Worm (Caenorhabditis elegans) whole organism, young adult: ENCODE measurements around the gene T07C12.10.

ENCODE experiments used
- C06A6.2 ChIP-seq: fragments of 200-800 bp; sonication (Bioruptor generic); conservative IDR thresholded peaks from 2 replicates; pipeline ENCODE4 v1.3.6; 2022; ENCODE audit warnings: missing genetic modification characterization, missing compliant biosample characterization
- F22D6.2 ChIP-seq: sonication (generic microtip); optimal IDR thresholded peaks from 2 replicates; lab custom pipeline; 2016; ENCODE audit warnings: mild to moderate bottlenecking, missing genetic modification characterization, missing compliant biosample characterization
- F37B4.10 ChIP-seq: fragments of 200-800 bp; sonication (Bioruptor generic); IDR thresholded peaks from 2 replicates; pipeline ENCODE4 v1.3.6; 2022; ENCODE audit warnings: missing genetic modification characterization, missing compliant biosample characterization
- F55B11.4 ChIP-seq: sonication (generic microtip); optimal IDR thresholded peaks from 2 replicates; lab custom pipeline; 2016; ENCODE audit warnings: missing compliant biosample characterization, missing genetic modification characterization, borderline replicate concordance; ENCODE audit not compliant: insufficient read depth
- F57C9.4 ChIP-seq: sonication (generic microtip); optimal IDR thresholded peaks from 2 replicates; lab custom pipeline; 2017; ENCODE audit warnings: mild to moderate bottlenecking, missing genetic modification characterization, missing compliant biosample characterization
- K12H6.12 ChIP-seq: fragments of 200-800 bp; sonication (Bioruptor generic); optimal IDR thresholded peaks from 2 replicates; lab custom pipeline; 2018; ENCODE audit warnings: mild to moderate bottlenecking, missing genetic modification characterization, missing compliant biosample characterization
- Y95B8A.8 ChIP-seq: fragments of 200-800 bp; sonication (Bioruptor generic); IDR thresholded peaks from 2 replicates; pipeline ENCODE4 v1.3.6; 2022; ENCODE audit warnings: missing genetic modification reagents, missing genetic modification characterization, missing compliant biosample characterization
- ama-1 ChIP-seq, 3 experiments: fragments of 150-350 bp in 1 of 3; sonication (generic microtip) in 2 of 3; optimal IDR thresholded peaks; 2 replicates each; lab custom pipeline; 2014 to 2018; ENCODE audit warnings: missing biosample characterization in 2 of 3, missing genetic modification characterization in 2 of 3, missing genetic modification reagents in 2 of 3
- athp-1 ChIP-seq: sonication (generic microtip); optimal IDR thresholded peaks from 2 replicates; lab custom pipeline; 2017; ENCODE audit warnings: mild to moderate bottlenecking, missing genetic modification characterization, missing compliant biosample characterization
- attf-3 ChIP-seq: fragments of 200-800 bp; sonication (Bioruptor generic); conservative IDR thresholded peaks from 2 replicates; pipeline ENCODE4 v1.3.6; 2022; ENCODE audit warnings: missing genetic modification reagents, missing genetic modification characterization, missing compliant biosample characterization
- cebp-1 ChIP-seq, 2 experiments: fragments of 200-800 bp in 1 of 2; sonication (Bioruptor generic) in 1 of 2; sonication (generic microtip) in 1 of 2; IDR thresholded peaks in 1 of 2; optimal IDR thresholded peaks in 1 of 2; 2 replicates each; pipeline versions ENCODE4 v1.3.6 to Lab custom; 2017 to 2022; ENCODE audit warnings: missing compliant biosample characterization in 2 of 2, missing genetic modification characterization in 2 of 2, mild to moderate bottlenecking in 1 of 2, missing genetic modification reagents in 1 of 2, moderate library complexity in 1 of 2
- ceh-100 ChIP-seq: fragments of 200-800 bp; sonication (Bioruptor generic); IDR thresholded peaks from 2 replicates; pipeline ENCODE4 v1.3.6; 2022; ENCODE audit warnings: missing genetic modification reagents, missing genetic modification characterization, missing compliant biosample characterization
- ceh-27 ChIP-seq: fragments of 200-800 bp; sonication (Bioruptor generic); optimal IDR thresholded peaks from 2 replicates; lab custom pipeline; 2018; ENCODE audit warnings: mild to moderate bottlenecking, missing genetic modification characterization, moderate library complexity, missing compliant biosample characterization
- ceh-40 ChIP-seq: fragments of 200-800 bp; sonication (Bioruptor generic); IDR thresholded peaks from 2 replicates; pipeline ENCODE4 v1.3.6; 2022; ENCODE audit warnings: missing genetic modification characterization, missing compliant biosample characterization
- ceh-79 ChIP-seq: sonication (generic microtip); optimal IDR thresholded peaks from 2 replicates; lab custom pipeline; 2017; ENCODE audit warnings: mild to moderate bottlenecking, missing genetic modification characterization, missing compliant biosample characterization
- chd-7 ChIP-seq: sonication (generic microtip); optimal IDR thresholded peaks from 2 replicates; lab custom pipeline; 2016; ENCODE audit warnings: mild to moderate bottlenecking, missing genetic modification characterization, moderate library complexity, missing compliant biosample characterization
- dox-1 ChIP-seq: fragments of 200-800 bp; sonication (Bioruptor generic); IDR thresholded peaks from 2 replicates; pipeline ENCODE4 v1.3.6; 2022; ENCODE audit warnings: missing genetic modification reagents, missing genetic modification characterization, missing compliant biosample characterization
- dpff-1 ChIP-seq: sonication (generic microtip); optimal IDR thresholded peaks from 2 replicates; lab custom pipeline; 2017; ENCODE audit warnings: mild to moderate bottlenecking, missing genetic modification characterization, missing compliant biosample characterization
- egrh-3 ChIP-seq: fragments of 200-800 bp; sonication (Bioruptor generic); IDR thresholded peaks from 2 replicates; pipeline ENCODE4 v1.3.6; 2022; ENCODE audit warnings: missing genetic modification reagents, missing genetic modification characterization, missing compliant biosample characterization
- him-1 ChIP-seq: sonication (generic microtip); optimal IDR thresholded peaks from 2 replicates; lab custom pipeline; 2016; ENCODE audit warnings: missing genotype, missing genetic modification reagents, missing genetic modification characterization, missing compliant biosample characterization
- hsf-1 ChIP-seq: fragments of 200-800 bp; sonication (Bioruptor generic); IDR thresholded peaks from 2 replicates; pipeline ENCODE4 v1.3.6; 2022; ENCODE audit warnings: missing genetic modification reagents, missing genetic modification characterization, missing compliant biosample characterization
- let-607 ChIP-seq, 2 experiments: fragments of 200-800 bp in 1 of 2; sonication (Bioruptor generic) in 1 of 2; sonication (generic microtip) in 1 of 2; optimal IDR thresholded peaks; 2 replicates each; lab custom pipeline; 2016 to 2018; ENCODE audit warnings: mild to moderate bottlenecking in 2 of 2, missing compliant biosample characterization in 2 of 2, missing genetic modification characterization in 2 of 2, moderate library complexity in 2 of 2, missing genotype in 1 of 2
- lin-40 ChIP-seq: sonication (generic microtip); optimal IDR thresholded peaks from 2 replicates; lab custom pipeline; 2016; ENCODE audit warnings: missing genetic modification characterization, mild to moderate bottlenecking, missing compliant biosample characterization, missing genotype, missing genetic modification reagents
- lir-1 ChIP-seq: fragments of 200-800 bp; sonication (Bioruptor generic); conservative IDR thresholded peaks from 2 replicates; pipeline ENCODE4 v1.3.6; 2022; ENCODE audit warnings: missing genetic modification reagents, missing genetic modification characterization, missing compliant biosample characterization
- madf-3 ChIP-seq: fragments of 200-800 bp; sonication (Bioruptor generic); IDR thresholded peaks from 2 replicates; pipeline ENCODE4 v1.3.6; 2022; ENCODE audit warnings: missing genetic modification reagents, missing genetic modification characterization, missing compliant biosample characterization
- nhr-120 ChIP-seq: fragments of 200-800 bp; sonication (Bioruptor generic); IDR thresholded peaks from 2 replicates; pipeline ENCODE4 v1.3.6; 2022; ENCODE audit warnings: missing genetic modification characterization, missing compliant biosample characterization
- rcor-1 ChIP-seq: fragments of 200-800 bp; sonication (Bioruptor generic); IDR thresholded peaks from 2 replicates; pipeline ENCODE4 v1.3.6; 2022; ENCODE audit warnings: missing genetic modification reagents, missing genetic modification characterization, missing compliant biosample characterization
- rec-8 ChIP-seq, 2 experiments: sonication (generic microtip); optimal IDR thresholded peaks; 2 replicates each; lab custom pipeline; 2016; ENCODE audit warnings: mild to moderate bottlenecking in 2 of 2, missing genetic modification characterization in 2 of 2, missing genetic modification reagents in 2 of 2, missing genotype in 2 of 2, missing biosample characterization in 1 of 2, missing compliant biosample characterization in 1 of 2, moderate library complexity in 1 of 2
- rpc-1 ChIP-seq, 2 experiments: fragments of 150-350 bp in 1 of 2; sonication (generic microtip) in 1 of 2; optimal IDR thresholded peaks; 2 replicates each; lab custom pipeline; 2014 to 2018; ENCODE audit warnings: missing biosample characterization in 1 of 2, missing genetic modification characterization in 1 of 2, missing genetic modification reagents in 1 of 2, missing genotype in 1 of 2
- sptf-2 ChIP-seq: fragments of 200-800 bp; sonication (Bioruptor generic); optimal IDR thresholded peaks from 2 replicates; lab custom pipeline; 2018; ENCODE audit warnings: mild to moderate bottlenecking, missing genetic modification characterization, missing compliant biosample characterization
- tlf-1 ChIP-seq: fragments of 200-800 bp; sonication (Bioruptor generic); optimal IDR thresholded peaks from 2 replicates; lab custom pipeline; 2018; ENCODE audit warnings: mild to moderate bottlenecking, missing genetic modification characterization, missing compliant biosample characterization
- zfh-2 ChIP-seq: fragments of 200-800 bp; sonication (Bioruptor generic); conservative IDR thresholded peaks from 2 replicates; pipeline ENCODE4 v1.3.6; 2022; ENCODE audit warnings: missing genetic modification reagents, missing genetic modification characterization, missing compliant biosample characterization
- ztf-3 ChIP-seq: fragments of 200-800 bp; sonication (Bioruptor generic); optimal IDR thresholded peaks from 2 replicates; lab custom pipeline; 2018; ENCODE audit warnings: mild to moderate bottlenecking, missing genetic modification characterization, missing compliant biosample characterization

Gene T07C12.10

ce11 chrV:9970119-9970518 lies 9.8 kb upstream of the T07C12.10 start (continued):
- peak; percentile 78 for TF ChIP-seq ceh-27 (GFP tag; lab: Kevin White, UChicago)
- peak; percentile 36 for TF ChIP-seq F22D6.2 (tag; lab: Kevin White, UChicago)
- TF ChIP-seq athp-1 = peak; percentile 95
- TF ChIP-seq ceh-100 (GFP tag; lab: Robert Waterston, UW) = peak; percentile 76
- peak; percentile 35 for TF ChIP-seq ztf-3 (GFP tag; lab: Kevin White, UChicago)
- TF ChIP-seq lir-1 (GFP tag; lab: Robert Waterston, UW) = peak; percentile 42; the same call in 1 of the 2 replicates
- peak; percentile 88 to 96 for TF ChIP-seq rec-8 (tag; optimal IDR thresholded peaks at IDR 0.05; lab: Kevin White, UChicago)

- TF ChIP-seq him-1 (no peak), zfh-2 (GFP tag; lab: Robert Waterston, UW) (peak; percentile 36; the same call in 1 of the 2 replicates), madf-3 (GFP tag; lab: Robert Waterston, UW) (0 out of 2 replicates have a peak, but pooled peaks have one; percentile 19)
Measured at ce11 chrV:9965891-9966290, 5.6 kb upstream of the T07C12.10 start.

DNA sequence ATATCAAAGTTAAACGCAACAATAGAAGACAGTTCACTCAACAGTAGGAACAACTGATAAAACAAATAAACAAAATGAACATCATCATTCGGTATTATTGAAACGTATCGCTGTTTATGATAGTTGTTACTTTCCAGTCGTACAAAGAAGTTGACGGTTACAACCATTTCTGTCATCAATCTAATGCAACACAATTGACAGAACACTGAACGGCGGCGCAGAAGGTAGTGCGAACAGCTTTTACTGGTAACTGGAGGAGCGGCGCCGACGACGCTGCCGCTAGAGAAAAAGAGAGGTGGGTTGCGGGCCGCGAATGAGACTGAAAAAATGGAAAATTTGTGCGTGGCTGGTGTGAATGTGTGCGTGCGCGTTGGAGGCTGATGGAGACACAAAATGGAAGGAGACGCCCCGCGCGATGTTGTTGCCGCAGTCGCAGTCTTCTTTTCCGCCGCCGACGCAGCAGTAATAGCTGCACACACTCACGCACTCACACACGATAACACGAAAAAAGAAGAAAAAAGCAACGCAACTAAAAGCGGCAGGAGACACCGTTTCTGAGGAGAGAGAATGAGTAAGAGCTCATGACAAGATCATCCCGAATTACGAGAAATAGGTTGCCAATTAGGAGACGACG lies 4.0 kb upstream of the T07C12.10 start:
- TF ChIP-seq F57C9.4 (tag; lab: Kevin White, UChicago) (no peak), attf-3 (GFP tag; lab: Robert Waterston, UW) (no peak), ceh-40 (GFP tag; lab: Robert Waterston, UW) (no peak), Y95B8A.8 (GFP tag; lab: Robert Waterston, UW) (no peak), dpff-1 (tag; lab: Kevin White, UChicago) (no peak), cebp-1 (GFP tag; IDR thresholded peaks at IDR 0.05; lab: Robert Waterston, UW) (no peak), cebp-1 (tag; optimal IDR thresholded peaks at IDR 0.05; lab: Kevin White, UChicago) (peak; percentile 3), rpc-1 (optimal IDR thresholded peaks at IDR 0.05; lab: Kevin White, UChicago) (no peak), rpc-1 (tag; optimal IDR thresholded peaks at IDR 0.05; lab: Kevin White, UChicago) (no peak), ceh-79 (tag; lab: Kevin White, UChicago) (no peak), rec-8 (tag; optimal IDR thresholded peaks at IDR 0.05; lab: Kevin White, UChicago) (no peak), ama-1 (optimal IDR thresholded peaks at IDR 0.05; lab: Kevin White, UChicago) (no peak), ama-1 (GFP tag; optimal IDR thresholded peaks at IDR 0.05; lab: Kevin White, UChicago) (no peak), nhr-120 (GFP tag; lab: Robert Waterston, UW) (no peak), tlf-1 (no peak), madf-3 (GFP tag; lab: Robert Waterston, UW) (no peak), C06A6.2 (GFP tag; lab: Robert Waterston, UW) (no peak), rcor-1 (no peak), F37B4.10 (GFP tag; lab: Robert Waterston, UW) (no peak), F55B11.4 (no peak), zfh-2 (GFP tag; lab: Robert Waterston, UW) (peak; percentile 83), egrh-3 (GFP tag; lab: Robert Waterston, UW) (no peak), K12H6.12 (tag; lab: Kevin White, UChicago) (peak; percentile 9), dox-1 (GFP tag; lab: Robert Waterston, UW) (no peak), let-607 (tag; optimal IDR thresholded peaks at IDR 0.05; lab: Kevin White, UChicago) (no peak), chd-7 (tag; lab: Kevin White, UChicago) (no peak), sptf-2 (no peak), hsf-1 (GFP tag; lab: Robert Waterston, UW) (0 out of 2 replicates have a peak, but pooled peaks have one; percentile 33), lin-40 (tag; lab: Kevin White, UChicago) (no peak)
